Worm (Caenorhabditis elegans): ENCODE measurements around the gene M04D8.7.
"Not testable (repeated sequence)": the region's sequence is repeated elsewhere in the genome, so short reads cannot be mapped to it uniquely, and the experiment has no call there.

M04D8.7 gene

DNA sequence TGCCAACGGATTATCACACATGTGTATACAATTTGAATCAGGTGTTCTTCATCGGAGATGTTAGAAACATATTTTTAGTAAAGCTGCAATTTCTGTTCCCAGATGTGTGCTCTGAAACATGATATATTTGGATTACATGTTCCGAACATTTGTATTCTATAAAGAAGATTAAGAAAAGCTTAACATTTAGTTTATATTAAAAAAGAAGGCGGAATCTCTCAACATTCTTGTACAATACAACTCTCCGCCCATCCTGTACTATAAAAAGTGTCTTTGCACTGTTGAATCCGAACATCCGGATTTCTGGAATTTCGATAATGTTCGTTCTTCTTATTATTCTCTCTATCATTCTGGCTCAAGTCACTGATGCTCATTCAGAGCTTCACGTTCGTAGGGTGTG is 9.3 kb upstream of the M04D8.7 start, which contains the start of gene ins-23:
ins-23 (plus strand) TSS at position 301 of the 400 bp plus-strand sequence.
- TF ChIP-seq unc-62 (GFP tag; optimal IDR thresholded peaks at IDR 0.05) = no peak

DNA sequence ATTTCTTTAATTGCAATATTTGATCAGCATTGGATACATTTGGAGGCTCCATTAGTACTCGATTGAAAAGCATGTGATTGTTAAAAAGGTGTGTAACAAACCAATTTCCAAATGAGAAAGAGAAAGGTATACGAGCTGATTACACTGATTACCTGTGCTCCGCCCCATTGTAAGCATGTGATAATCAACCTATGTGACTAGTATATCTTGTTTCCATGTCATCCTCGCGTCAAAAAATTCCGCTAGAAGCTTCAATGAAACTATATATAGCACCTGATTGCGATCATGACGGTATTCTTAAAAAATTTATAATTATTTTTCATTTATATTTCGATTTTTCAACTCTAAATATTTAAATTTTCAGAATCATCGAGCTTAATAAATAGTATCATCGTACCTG is 6.7 kb upstream of the M04D8.7 start, which contains the start of gene M04D8.4:
M04D8.4 (minus strand) TSS at position 101 of the 400 bp plus-strand sequence.
- TF ChIP-seq unc-62 (GFP tag; optimal IDR thresholded peaks at IDR 0.05) = no peak

DNA sequence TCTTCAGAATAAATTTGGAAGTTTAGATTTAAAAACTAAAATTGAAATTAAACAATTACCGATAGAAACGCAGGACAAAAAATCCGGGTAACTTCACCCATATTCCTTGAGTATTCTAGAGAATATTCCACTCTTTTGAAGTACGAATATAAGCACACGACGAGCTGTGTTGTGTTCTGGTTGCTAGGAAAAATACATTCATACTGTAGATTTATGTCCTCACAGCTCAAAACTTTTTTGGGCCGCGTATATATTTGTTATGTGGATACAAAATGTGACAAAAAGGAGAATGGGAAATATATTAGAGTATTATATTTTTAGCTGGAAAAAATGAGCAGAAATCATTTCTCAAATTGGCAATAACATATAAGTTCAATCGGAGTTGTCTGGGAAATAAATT is 4.0 kb upstream of the M04D8.7 start, which contains the start of gene M04D8.5:
M04D8.5 (minus strand) TSS at position 101 of the 400 bp plus-strand sequence.
- no peak for TF ChIP-seq unc-62 (GFP tag; optimal IDR thresholded peaks at IDR 0.05)

DNA sequence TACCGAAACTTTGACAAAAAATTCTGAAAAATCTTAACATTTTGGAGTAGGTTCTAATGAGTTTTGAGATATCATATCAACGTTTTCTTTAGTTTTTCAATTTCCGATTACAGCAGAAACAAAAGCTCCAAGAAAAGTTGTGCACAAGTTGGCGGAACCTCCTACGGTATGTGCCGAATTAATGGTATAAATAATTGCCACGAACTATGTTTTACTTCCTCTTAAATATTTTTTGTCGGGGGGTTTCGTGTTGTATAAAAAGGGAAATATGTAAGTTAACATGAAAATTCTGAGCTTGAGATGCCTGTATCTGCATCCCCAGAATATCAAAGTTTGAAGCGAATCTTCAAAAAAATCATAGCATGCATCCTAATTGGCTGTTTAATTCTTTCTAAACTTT is 3.4 kb upstream of the M04D8.7 start, which contains the start of gene M04D8.8:
M04D8.8 (plus strand) TSS at position 301 of the 400 bp plus-strand sequence.
- TF ChIP-seq unc-62 (GFP tag; optimal IDR thresholded peaks at IDR 0.05) = no peak

DNA sequence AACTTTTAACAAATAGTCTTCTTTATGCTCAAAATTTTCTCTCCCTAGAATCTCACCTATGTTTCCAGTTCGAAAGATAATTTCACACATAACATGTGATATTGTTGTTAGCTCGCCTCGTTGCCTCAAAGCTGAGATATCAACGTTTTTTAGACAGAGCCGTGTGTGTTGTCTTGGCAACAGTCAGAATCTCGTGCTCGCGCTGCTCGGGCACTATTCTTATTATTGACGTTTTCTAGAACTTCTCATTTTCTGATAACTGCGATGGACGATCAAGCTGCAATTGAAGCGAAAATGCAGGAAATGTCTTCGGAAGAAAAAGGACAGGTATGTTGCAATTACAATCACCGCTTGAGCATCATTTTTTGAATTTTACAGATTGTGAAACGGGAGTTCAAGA is 1.5 kb upstream of the M04D8.7 start, which contains the start of gene xbx-3:
xbx-3 (plus strand) TSS at position 163 of the 400 bp plus-strand sequence.
- no peak for TF ChIP-seq unc-62 (GFP tag; optimal IDR thresholded peaks at IDR 0.05)

DNA sequence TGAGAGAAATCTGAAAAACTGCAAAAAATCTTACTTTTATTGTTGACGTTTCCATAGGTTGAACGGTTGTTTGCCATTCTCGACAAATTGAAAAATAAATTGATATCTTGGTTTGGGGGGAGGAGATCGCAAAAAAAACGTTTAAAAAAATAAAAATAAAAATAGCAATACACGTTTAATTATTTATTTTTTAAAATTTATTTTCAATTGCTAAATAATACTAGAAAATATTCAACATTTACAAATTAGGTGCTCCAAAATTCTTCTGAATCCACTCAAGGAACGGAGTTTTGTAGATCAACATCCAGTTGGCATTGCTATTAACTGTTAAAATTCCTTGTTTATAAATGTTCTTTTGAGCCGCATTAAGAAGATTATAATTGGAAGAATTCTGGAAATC is 2.8 kb downstream of the M04D8.7 start, which contains the start of gene T16G12.7:
T16G12.7 (minus strand) TSS at position 101 of the 400 bp plus-strand sequence.
- no peak for TF ChIP-seq unc-62 (GFP tag; optimal IDR thresholded peaks at IDR 0.05)

DNA sequence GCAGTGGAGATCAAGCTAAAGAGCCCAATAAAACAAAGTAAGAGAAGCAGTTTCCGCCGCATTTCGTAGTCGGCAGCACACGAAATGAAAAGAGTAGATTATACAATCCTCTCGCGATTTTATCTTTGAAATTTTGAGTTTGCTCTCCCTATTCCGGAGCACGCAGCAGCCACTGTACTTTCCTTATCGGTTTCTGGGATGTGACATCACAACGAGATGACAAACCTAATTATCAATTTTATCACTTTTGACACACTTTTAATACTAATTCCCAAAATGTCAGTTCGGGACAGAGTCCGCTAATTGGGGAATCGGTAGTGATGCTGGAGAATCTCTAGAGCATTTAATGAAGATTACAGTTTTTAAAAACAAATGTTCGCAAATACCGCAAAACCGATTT is 12.4 kb downstream of the M04D8.7 start, which contains the start of gene T16G12.1:
T16G12.1 (minus strand) TSS at position 176 of the 400 bp plus-strand sequence.
- no peak for TF ChIP-seq unc-62 (GFP tag; optimal IDR thresholded peaks at IDR 0.05)

DNA sequence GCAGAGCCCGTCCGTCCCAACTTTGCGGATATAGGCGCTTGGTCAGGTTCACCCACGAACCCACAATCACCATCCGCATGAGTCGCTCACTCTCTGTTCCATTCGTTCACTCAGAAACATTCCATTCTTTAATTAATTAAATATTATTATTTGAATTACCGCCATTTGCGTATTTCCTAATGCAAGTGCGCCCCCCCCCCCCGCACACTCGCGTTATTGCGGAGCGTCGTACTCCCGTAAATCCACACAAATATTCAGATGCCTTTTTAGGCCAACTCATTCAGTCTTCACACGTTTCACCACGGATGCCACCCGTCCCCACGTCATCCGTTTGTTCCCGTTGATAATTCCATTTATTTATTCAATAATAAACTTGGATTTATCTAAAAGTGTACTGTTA is 13.1 kb downstream of the M04D8.7 start, which contains the start of gene T16G12.3:
T16G12.3 (plus strand) TSS at position 301 of the 400 bp plus-strand sequence.
- TF ChIP-seq unc-62 (GFP tag; optimal IDR thresholded peaks at IDR 0.05) = not testable (repeated sequence)

DNA sequence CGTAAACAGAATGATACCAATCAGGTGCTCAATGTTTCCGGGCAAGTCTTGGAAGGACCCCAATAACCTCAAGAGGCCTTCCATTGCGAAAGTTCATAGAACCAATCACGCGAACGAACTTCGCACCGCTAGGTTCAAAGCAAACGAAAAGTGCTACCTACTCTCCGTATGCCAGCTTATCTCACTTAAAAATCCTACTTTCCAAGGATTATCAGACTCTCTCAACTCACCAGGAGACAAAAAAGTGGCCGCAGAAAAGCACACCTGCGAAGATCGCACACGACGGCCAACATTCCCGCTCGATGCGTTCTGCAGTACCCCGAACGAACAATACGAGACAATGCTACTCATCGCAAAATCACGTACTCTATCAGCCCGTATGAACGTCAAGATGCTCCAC is 16.1 kb downstream of the M04D8.7 start, which contains the start of gene T16G12.12:
T16G12.12 (plus strand) TSS at position 301 of the 400 bp plus-strand sequence.
- TF ChIP-seq unc-62 (GFP tag; optimal IDR thresholded peaks at IDR 0.05) = not testable (repeated sequence)

DNA sequence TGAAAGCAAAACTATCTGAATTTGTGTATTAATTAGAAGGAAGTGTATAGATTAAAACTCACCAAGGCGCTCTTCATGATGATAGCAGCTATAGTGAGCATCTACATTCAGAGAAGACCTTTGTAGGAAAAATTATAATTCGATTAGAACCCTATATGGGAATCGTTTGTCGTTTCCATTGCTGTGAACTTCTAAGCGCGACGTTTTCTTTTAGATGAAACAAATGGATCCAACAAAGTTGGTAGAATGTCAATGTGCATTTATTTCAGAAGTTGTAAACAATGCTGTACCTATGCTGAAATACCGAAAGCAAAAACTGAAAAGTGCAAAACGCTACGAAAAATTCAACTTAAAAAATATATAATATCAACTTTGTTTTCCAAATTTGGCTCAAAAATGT is 18.8 kb downstream of the M04D8.7 start, which contains the start of gene T16G12.10:
T16G12.10 (minus strand) TSS at position 101 of the 400 bp plus-strand sequence.
- no peak for TF ChIP-seq unc-62 (GFP tag; optimal IDR thresholded peaks at IDR 0.05)

DNA sequence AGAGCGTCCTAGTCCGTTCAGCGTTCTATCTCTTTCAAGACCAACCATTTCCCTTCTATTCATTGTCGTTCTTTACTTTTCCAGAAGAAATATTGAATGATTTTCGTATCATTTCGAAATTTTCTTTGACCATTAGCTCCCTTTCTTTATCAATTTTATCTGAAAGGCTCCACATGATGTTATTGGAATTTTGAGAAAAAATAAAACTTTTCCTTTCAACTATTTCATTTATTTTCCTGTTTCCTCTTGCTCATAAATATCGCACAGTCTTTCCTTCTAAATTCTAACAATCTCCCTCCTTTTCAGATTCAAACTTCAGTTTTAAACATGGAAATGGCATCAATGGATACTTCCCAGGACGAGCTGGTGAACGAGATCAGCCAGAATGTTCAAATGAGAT is 20.3 kb downstream of the M04D8.7 start, which contains the start of gene T16G12.4:
T16G12.4 (plus strand) TSS at position 301 of the 400 bp plus-strand sequence.
- TF ChIP-seq unc-62 (GFP tag; optimal IDR thresholded peaks at IDR 0.05) = no peak

DNA sequence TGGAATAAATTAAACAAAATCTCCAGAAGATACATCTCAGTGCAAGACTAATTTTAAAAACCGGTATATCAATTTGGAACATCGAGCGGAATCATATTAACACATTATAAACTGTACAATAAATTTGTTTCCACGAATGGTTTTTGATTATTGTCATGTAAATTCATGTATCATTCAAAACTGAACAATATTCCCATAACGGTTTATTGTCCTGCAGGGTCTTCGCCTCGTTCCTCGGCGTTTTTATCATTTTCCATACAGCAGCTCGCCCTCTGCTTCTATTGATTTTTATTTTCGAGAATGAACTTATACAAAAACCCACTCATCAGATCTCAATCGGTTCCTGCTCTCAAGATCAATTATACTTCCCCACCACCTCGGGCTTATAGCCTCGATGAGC is 21.8 kb downstream of the M04D8.7 start, which contains the start of gene T16G12.8:
T16G12.8 (plus strand) TSS at position 301 of the 400 bp plus-strand sequence.
- TF ChIP-seq unc-62 (GFP tag; optimal IDR thresholded peaks at IDR 0.05) = no peak

DNA sequence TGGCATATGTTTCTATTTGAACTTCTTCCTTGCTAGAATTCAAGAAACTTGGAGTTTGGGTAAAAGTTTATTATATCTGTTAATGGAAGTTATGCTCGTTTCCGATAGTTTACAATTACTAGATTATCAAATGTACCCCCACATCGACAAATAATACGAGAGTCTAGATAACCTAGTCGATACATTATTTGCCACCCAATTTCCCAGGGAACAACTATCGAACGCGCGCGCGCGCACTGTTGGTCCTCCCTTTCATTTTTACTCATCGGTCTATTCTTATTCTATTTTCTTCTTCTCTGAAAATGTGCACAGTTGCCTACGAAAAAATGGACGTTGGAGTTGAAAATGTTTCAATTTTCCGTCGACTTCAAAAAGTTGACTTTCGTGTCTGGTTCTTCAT is 23.3 kb downstream of the M04D8.7 start, which contains the start of gene T16G12.13:
T16G12.13 (plus strand) TSS at position 293 of the 400 bp plus-strand sequence.
- no peak for TF ChIP-seq unc-62 (GFP tag; optimal IDR thresholded peaks at IDR 0.05)

DNA sequence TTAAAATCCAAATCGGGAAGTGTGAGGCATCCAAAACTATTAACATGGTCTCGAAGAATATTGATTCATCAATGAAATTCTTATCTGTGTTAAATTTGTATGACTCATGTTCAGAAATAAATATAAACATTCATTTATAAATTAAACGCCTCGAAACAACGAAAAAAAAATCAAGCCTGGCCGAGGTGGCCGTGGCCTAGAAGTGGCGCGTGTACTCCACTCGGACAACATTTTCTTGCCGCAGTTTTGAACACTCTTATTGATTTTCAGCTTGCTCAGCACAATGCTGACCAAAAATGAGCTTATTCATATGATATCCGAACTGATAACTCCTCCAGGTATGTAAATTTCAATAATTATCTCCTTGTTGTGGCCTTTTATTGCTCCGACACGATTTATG is 26.9 kb downstream of the M04D8.7 start, which contains the start of gene ekl-6:
ekl-6 (plus strand) TSS at position 265 of the 400 bp plus-strand sequence.
- TF ChIP-seq unc-62 (GFP tag; optimal IDR thresholded peaks at IDR 0.05) = no peak

DNA sequence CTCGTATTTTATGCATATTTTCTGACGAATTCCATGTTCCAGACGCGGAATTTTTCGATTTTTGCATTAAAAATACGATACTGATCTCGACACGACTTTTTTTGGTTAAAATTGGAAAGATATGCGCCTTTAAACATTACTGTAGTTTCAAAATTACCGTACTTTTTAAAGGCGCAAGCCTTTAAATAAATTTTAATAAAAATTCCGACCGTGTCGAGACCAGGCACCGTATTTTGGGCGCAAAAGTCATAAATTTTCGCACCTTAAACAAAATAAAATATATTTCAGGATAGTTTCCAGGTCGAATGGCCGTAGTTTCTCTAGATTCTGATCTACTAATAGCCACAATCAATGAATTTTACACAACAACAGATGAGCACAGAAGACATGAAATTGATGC is 32.0 kb downstream of the M04D8.7 start, which contains the start of gene T16G12.6:
T16G12.6 (plus strand) TSS at position 301 of the 400 bp plus-strand sequence.
- TF ChIP-seq unc-62 (GFP tag; optimal IDR thresholded peaks at IDR 0.05) = no peak

DNA sequence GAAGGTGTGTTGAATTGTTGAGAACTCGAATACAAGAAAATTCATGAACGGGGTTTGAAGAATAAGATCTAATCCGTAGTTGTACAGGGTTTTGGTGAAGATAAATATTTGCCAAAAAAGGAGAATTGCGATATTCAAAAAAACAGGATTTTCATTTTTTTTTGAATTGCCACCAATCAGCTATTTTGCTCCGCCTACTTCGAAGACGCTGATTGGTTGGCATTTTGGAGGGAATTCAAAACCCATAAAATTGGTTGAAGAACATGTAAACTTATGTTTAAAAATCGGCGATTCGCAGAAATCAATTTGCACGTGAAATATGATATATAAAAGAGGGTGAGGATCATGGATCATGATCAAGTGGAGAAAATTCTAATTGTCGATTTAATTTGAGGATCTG is 38.8 kb downstream of the M04D8.7 start:
- no peak for TF ChIP-seq unc-62 (GFP tag; optimal IDR thresholded peaks at IDR 0.05)

DNA sequence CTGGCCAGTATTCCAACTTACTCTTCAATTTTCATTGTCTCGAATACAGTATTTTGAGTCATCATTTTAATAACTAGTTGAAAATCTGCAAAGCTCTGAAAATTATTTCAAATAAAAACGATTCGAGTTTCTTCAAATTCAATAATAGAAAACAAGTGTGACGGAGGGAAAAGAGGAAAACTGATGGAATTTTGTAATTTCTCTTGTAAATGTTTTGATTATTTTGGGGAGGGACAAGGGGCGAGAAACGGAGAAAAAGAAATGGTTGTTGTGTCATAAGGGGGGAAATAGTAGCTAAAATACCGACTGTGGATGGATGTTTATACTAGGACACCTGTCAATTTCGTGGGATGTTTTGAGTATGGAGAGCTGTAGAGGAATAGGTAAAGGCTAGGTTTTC is 40.9 kb downstream of the M04D8.7 start, which contains the start of gene T16G12.9:
T16G12.9 (minus strand) TSS at position 101 of the 400 bp plus-strand sequence.
- no peak for TF ChIP-seq unc-62 (GFP tag; optimal IDR thresholded peaks at IDR 0.05)

All from whole organism, dauer.